Worm (Caenorhabditis elegans) whole organism, L2 larva: ENCODE data around the gene srh-134.
"Not testable (repeated sequence)": the region's sequence is repeated elsewhere in the genome, so short reads cannot be mapped to it uniquely, and the experiment has no call there.

ENCODE experiments used
- C34F6.9 ChIP-seq: fragments of 150-350 bp; optimal IDR thresholded peaks from 2 replicates; lab custom pipeline; 2014; ENCODE audit warnings: missing biosample characterization, missing genetic modification characterization
- Y55F3AM.14 ChIP-seq: fragments of 200-800 bp; sonication (Bioruptor generic); optimal IDR thresholded peaks from 2 replicates; lab custom pipeline; 2018; ENCODE audit warnings: mild to moderate bottlenecking, missing genetic modification characterization, missing compliant biosample characterization
- ZK546.5 ChIP-seq: sonication (generic microtip); optimal IDR thresholded peaks from 2 replicates; lab custom pipeline; 2017; ENCODE audit warnings: missing biosample characterization, missing genetic modification characterization
- alr-1 ChIP-seq: fragments of 150-350 bp; optimal IDR thresholded peaks from 2 replicates; lab custom pipeline; 2014; ENCODE audit warnings: missing biosample characterization, missing genetic modification characterization
- aly-2 ChIP-seq: fragments of 150-350 bp; optimal IDR thresholded peaks from 2 replicates; lab custom pipeline; 2014; ENCODE audit warnings: missing biosample characterization, missing genetic modification characterization
- ama-1 ChIP-seq: fragments of 150-350 bp; optimal IDR thresholded peaks from 2 replicates; lab custom pipeline; 2018; ENCODE audit warnings: inconsistent platforms
- ceh-16 ChIP-seq: fragments of 150-350 bp; optimal IDR thresholded peaks from 2 replicates; lab custom pipeline; 2014; ENCODE audit warnings: missing biosample characterization, missing genetic modification characterization
- ceh-82 ChIP-seq: fragments of 150-350 bp; optimal IDR thresholded peaks from 2 replicates; lab custom pipeline; 2014; ENCODE audit warnings: missing biosample characterization, missing genetic modification characterization
- crh-2 ChIP-seq: sonication (generic microtip); optimal IDR thresholded peaks from 2 replicates; lab custom pipeline; 2017; ENCODE audit warnings: missing biosample characterization, missing genetic modification characterization
- egl-27 ChIP-seq: sonication (generic microtip); optimal IDR thresholded peaks from 3 replicates; lab custom pipeline; 2017; ENCODE audit warnings: missing biosample characterization, missing genetic modification reagents, missing genetic modification characterization
- elt-3 ChIP-seq: sonication (generic microtip); optimal IDR thresholded peaks from 2 replicates; lab custom pipeline; 2017; ENCODE audit warnings: missing biosample characterization, missing genetic modification characterization
- fos-1 ChIP-seq: fragments of 150-350 bp; optimal IDR thresholded peaks from 2 replicates; lab custom pipeline; 2014; ENCODE audit warnings: missing biosample characterization, missing genetic modification characterization
- gmeb-1 ChIP-seq: fragments of 150-350 bp; optimal IDR thresholded peaks from 2 replicates; lab custom pipeline; 2014; ENCODE audit warnings: missing biosample characterization, missing genetic modification characterization
- lin-39 ChIP-seq: fragments of 150-350 bp; optimal IDR thresholded peaks from 2 replicates; lab custom pipeline; 2014; ENCODE audit warnings: missing biosample characterization, missing genetic modification reagents, missing genetic modification characterization
- mab-5 ChIP-seq: fragments of 150-350 bp; optimal IDR thresholded peaks from 2 replicates; lab custom pipeline; 2014; ENCODE audit warnings: missing biosample characterization, missing genetic modification characterization
- mbf-1 ChIP-seq: sonication (generic microtip); optimal IDR thresholded peaks from 2 replicates; lab custom pipeline; 2017; ENCODE audit warnings: missing biosample characterization, missing genetic modification characterization
- mdl-1 ChIP-seq, 2 experiments: fragments of 150-350 bp in 1 of 2; sonication (generic microtip) in 1 of 2; optimal IDR thresholded peaks; 2 replicates each; lab custom pipeline; 2017; ENCODE audit warnings: missing biosample characterization in 2 of 2, missing genetic modification characterization in 2 of 2
- nhr-21 ChIP-seq: fragments of 150-350 bp; optimal IDR thresholded peaks from 2 replicates; lab custom pipeline; 2014; ENCODE audit warnings: missing biosample characterization, missing genetic modification characterization
- nhr-23 ChIP-seq: fragments of 150-350 bp; optimal IDR thresholded peaks from 2 replicates; lab custom pipeline; 2014; ENCODE audit warnings: missing biosample characterization, missing genetic modification reagents, missing genetic modification characterization
- nhr-237 ChIP-seq: fragments of 150-350 bp; optimal IDR thresholded peaks from 2 replicates; lab custom pipeline; 2014; ENCODE audit warnings: missing biosample characterization, missing genetic modification characterization
- nhr-25 ChIP-seq: fragments of 150-350 bp; sonication (generic microtip); optimal IDR thresholded peaks from 3 replicates; lab custom pipeline; 2014; ENCODE audit warnings: missing biosample characterization, missing genetic modification characterization
- nhr-6 ChIP-seq: fragments of 150-350 bp; optimal IDR thresholded peaks from 2 replicates; lab custom pipeline; 2014; ENCODE audit warnings: missing biosample characterization, missing genetic modification characterization
- nhr-77 ChIP-seq: fragments of 150-350 bp; optimal IDR thresholded peaks from 2 replicates; lab custom pipeline; 2014; ENCODE audit warnings: missing biosample characterization, missing genetic modification characterization
- peb-1 ChIP-seq: fragments of 150-350 bp; optimal IDR thresholded peaks from 2 replicates; lab custom pipeline; 2014; ENCODE audit warnings: missing biosample characterization, missing genetic modification characterization
- sem-4 ChIP-seq: fragments of 150-350 bp; optimal IDR thresholded peaks from 2 replicates; lab custom pipeline; 2014; ENCODE audit warnings: missing biosample characterization, missing genetic modification reagents, missing genetic modification characterization
- skn-1 ChIP-seq: sonication (generic microtip); optimal IDR thresholded peaks from 2 replicates; lab custom pipeline; 2017; ENCODE audit warnings: missing biosample characterization, missing genetic modification characterization
- sma-3 ChIP-seq: sonication (generic microtip); optimal IDR thresholded peaks from 2 replicates; lab custom pipeline; 2016; ENCODE audit warnings: missing genetic modification reagents, missing genetic modification characterization, missing compliant biosample characterization
- unc-39 ChIP-seq: fragments of 150-350 bp; optimal IDR thresholded peaks from 2 replicates; lab custom pipeline; 2014; ENCODE audit warnings: missing biosample characterization, missing genetic modification characterization
- unc-55 ChIP-seq: fragments of 150-350 bp; sonication (generic microtip); optimal IDR thresholded peaks from 3 replicates; lab custom pipeline; 2014; ENCODE audit warnings: missing biosample characterization, missing genetic modification reagents, missing genetic modification characterization
- unc-62 ChIP-seq: fragments of 150-350 bp; optimal IDR thresholded peaks from 2 replicates; lab custom pipeline; 2014; ENCODE audit warnings: missing biosample characterization, missing genetic modification reagents, missing genetic modification characterization
- zag-1 ChIP-seq: fragments of 150-350 bp; optimal IDR thresholded peaks from 2 replicates; lab custom pipeline; 2014; ENCODE audit warnings: missing biosample characterization, missing genetic modification characterization
- ztf-1 ChIP-seq: fragments of 200-800 bp; sonication (Bioruptor generic); conservative IDR thresholded peaks from 2 replicates; pipeline ENCODE4 v1.3.6; 2022; ENCODE audit warnings: missing genetic modification characterization, missing compliant biosample characterization
- ztf-4 ChIP-seq: fragments of 150-350 bp; optimal IDR thresholded peaks from 2 replicates; lab custom pipeline; 2014; ENCODE audit warnings: missing biosample characterization, missing genetic modification characterization

The srh-134 gene

DNA sequence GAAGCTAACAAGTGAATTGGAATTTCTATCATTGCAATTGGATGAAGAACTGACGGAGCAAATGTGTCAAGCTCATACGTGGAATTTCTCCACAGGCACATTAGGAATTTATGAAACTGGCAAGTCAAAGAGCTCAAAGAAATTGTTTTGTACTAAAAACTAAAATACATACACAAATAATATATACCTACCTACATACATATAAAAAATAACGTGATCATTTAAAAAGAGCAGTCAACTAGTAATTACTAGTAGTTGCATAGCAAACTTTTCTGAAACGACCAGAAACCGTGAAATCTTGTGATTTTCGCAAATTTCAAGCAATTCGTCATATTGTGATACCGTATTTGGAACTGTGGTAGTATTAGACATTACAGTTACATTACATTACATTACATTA lies 3.0 kb downstream of the srh-134 start, which contains the start of gene srh-133:
Gene srh-133 (minus strand): TSS at position 101 of the 400 bp plus-strand sequence.
- no peak for TF ChIP-seq nhr-25 (tag; lab: Kevin White, UChicago)
- no peak for TF ChIP-seq aly-2 (tag; lab: Kevin White, UChicago)
- TF ChIP-seq ztf-1 (GFP tag; lab: Robert Waterston, UW), result no peak
- no peak for TF ChIP-seq mbf-1
- no peak for TF ChIP-seq elt-3 (tag; lab: Kevin White, UChicago)
- no peak for TF ChIP-seq nhr-23 (tag; lab: Kevin White, UChicago)

DNA sequence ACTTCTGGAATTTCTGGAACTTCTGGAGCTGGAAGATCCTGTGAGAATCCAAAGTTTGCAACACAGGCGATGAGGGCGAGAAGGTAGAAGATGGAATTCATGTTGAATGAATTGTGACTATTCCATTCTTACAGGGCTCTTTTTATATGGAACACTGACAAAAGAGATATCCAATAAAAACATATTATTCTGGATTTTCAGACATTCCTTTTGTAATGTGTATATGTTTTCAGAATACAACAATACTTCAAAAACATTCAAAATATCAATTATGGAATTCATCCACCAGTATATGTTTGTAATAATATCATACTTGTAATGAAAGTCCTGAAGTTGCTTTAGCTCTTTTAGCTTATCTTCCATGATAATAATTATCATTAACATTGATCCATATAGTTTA lies 6.4 kb downstream of the srh-134 start, which contains the start of gene Y59A8B.26:
Gene Y59A8B.26 (minus strand): TSS at position 101 of the 400 bp plus-strand sequence.
- TF ChIP-seq nhr-237; mab-5 (tag; lab: Kevin White, UChicago); ama-1: not testable (repeated sequence)
- TF ChIP-seq, all 48 proteins: peak for 0; not testable (repeated sequence) for 48

DNA sequence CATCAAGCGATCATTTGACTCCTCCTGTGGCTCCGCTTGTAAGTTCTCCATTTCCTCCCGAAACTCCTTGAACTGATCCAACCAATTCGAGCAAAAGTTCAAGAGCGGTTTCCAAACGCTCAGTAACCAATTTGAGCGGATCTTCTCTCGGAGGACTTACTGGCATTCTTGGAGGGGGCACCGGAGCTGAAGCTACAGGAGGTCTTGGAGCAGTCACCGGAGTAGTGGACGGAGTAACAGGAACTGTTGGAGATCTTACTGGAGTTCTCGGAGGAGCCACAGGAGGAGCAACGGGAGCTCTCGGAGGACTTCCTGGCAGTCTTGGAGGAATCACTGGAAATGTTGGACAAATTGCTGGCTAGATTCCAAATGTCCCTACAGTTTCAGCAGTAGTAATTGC lies 8.4 kb downstream of the srh-134 start:
- no peak for TF ChIP-seq Y55F3AM.14 (GFP tag; lab: Kevin White, UChicago)
- no peak for TF ChIP-seq skn-1 (tag; lab: Kevin White, UChicago)
- no peak for TF ChIP-seq zag-1 (tag; lab: Kevin White, UChicago)
- no peak for TF ChIP-seq ama-1
- no peak for TF ChIP-seq sem-4 (tag; lab: Kevin White, UChicago)
- no peak for TF ChIP-seq gmeb-1 (tag; lab: Kevin White, UChicago)
- TF ChIP-seq ztf-4 (tag; lab: Kevin White, UChicago), result no peak
- no peak for TF ChIP-seq egl-27 (tag; lab: Kevin White, UChicago)
- no peak for TF ChIP-seq peb-1 (tag; lab: Kevin White, UChicago)
- TF ChIP-seq alr-1, result no peak
- no peak for TF ChIP-seq unc-62 (GFP tag; lab: Kevin White, UChicago)
- no peak for TF ChIP-seq aly-2 (tag; lab: Kevin White, UChicago)
- no peak for TF ChIP-seq nhr-21 (tag; lab: Kevin White, UChicago)
- TF ChIP-seq mbf-1, result no peak
- no peak for TF ChIP-seq sma-3 (GFP tag; lab: Kevin White, UChicago)

DNA sequence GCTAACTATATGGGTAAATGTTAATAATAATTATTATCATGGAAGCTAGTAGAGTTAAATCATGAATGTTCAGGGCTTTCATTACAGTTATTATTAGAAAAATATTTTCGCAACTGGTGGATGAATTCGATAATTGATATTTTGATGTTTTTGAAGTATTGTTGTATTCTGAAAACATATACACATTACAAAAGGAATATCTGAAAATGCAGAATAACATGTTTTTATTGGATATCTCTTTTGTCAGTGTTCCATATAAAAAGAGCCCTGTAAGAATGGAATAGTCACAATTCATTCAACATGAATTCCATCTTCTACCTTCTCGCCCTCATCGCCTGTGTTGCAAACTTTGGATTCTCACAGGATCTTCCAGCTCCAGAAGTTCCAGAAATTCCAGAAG lies 10.2 kb downstream of the srh-134 start, which contains the start of gene Y59A8B.19:
Gene Y59A8B.19 (plus strand): TSS at position 301 of the 400 bp plus-strand sequence.
- not testable (repeated sequence) for TF ChIP-seq fos-1, ztf-4, nhr-6 (tag; lab: Kevin White, UChicago)

DNA sequence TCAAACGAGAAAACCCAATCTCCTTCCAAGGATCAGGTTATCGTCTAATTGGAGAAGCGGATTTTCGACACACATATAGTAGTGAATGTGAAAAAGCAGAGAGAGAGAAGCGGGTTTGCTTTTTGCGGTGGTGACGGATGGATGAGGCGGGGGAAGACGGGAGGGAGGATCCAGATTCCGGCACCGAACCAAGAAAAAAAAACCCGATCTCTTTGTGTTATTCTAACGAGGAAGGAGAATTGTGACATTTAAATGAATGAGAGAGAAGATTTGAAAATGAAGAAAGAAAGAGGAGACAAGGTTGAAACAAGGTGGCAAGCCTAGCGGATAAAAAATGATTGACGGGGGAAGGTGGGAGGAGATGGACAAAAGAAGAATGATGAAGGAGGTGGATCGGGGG lies 13.2 kb downstream of the srh-134 start:
- TF ChIP-seq nhr-21 (tag; lab: Kevin White, UChicago) (peak; percentile 58), ceh-82 (no peak), unc-39 (no peak), elt-3 (tag; lab: Kevin White, UChicago) (no peak), nhr-25 (tag; lab: Kevin White, UChicago) (peak; percentile 47)

DNA sequence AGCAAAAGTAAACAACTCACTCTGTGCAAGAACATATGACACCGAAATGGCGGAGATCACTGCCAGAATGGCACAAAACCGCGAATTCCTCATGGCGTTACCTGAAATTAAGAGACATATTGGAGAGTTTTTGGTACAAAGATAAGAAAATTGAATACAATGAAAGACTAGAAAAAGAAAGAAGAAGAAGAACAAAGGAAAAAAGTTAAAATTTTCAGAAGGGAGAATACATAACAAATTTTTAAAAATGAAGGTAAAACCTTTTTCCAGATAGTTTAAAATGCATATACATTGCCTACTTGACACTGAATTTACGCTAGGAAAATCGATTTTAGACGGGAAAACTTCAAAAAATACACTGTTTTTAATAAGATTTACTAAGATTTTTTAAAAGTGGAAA lies 15.9 kb downstream of the srh-134 start, which contains the start of gene lon-8:
Gene lon-8 (minus strand): TSS at position 101 of the 400 bp plus-strand sequence.
- TF ChIP-seq sma-3 (GFP tag; lab: Kevin White, UChicago) (no peak), nhr-77 (tag; lab: Kevin White, UChicago) (no peak), ceh-16 (tag; lab: Kevin White, UChicago) (no peak)

DNA sequence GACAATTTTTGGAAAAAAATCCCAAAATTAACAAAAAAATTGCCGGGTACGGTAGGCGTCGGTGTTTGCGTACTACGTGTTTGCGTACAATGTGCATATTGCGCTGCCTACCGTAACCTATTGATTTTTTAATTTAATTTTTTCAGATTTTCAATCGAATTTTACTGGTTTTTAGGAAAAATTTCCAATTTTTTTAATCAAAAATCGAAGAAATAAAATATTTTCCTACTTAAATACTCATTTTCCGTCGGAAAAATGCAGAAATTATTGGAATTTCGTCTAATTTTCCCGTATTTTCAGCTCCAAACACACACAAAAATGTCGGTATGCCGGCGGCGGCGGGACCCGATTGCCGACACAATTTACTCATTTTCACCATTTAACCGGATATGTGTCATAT lies 31.2 kb downstream of the srh-134 start, which contains the start of gene Y59A8B.21:
Gene Y59A8B.21 (plus strand): TSS at position 301 of the 400 bp plus-strand sequence.
- TF ChIP-seq ama-1, result no peak
- TF ChIP-seq unc-55 (GFP tag; lab: Kevin White, UChicago), result no peak
- TF ChIP-seq nhr-237, result no peak
- TF ChIP-seq crh-2, result no peak
- no peak for TF ChIP-seq zag-1 (tag; lab: Kevin White, UChicago)
- TF ChIP-seq nhr-6 (tag; lab: Kevin White, UChicago), result no peak
- no peak for TF ChIP-seq C34F6.9 (tag; lab: Kevin White, UChicago)
- no peak for TF ChIP-seq ZK546.5
- TF ChIP-seq mdl-1 (tag; optimal IDR thresholded peaks at IDR 0.05; lab: Kevin White, UChicago), result no peak
- TF ChIP-seq Y55F3AM.14 (GFP tag; lab: Kevin White, UChicago), result no peak
- TF ChIP-seq lin-39 (tag; lab: Kevin White, UChicago), result no peak
